Fruit fly (Drosophila melanogaster) whole organism: Measurements from ENCODE around the gene mio.

Source experiments
- CG8478 ChIP-seq: fragments of >200 bp; optimal IDR thresholded peaks from 2 replicates; lab custom pipeline; 2018; ENCODE audit warnings: inconsistent platforms
- Dll ChIP-seq: fragments of >200 bp; optimal IDR thresholded peaks from 2 replicates; lab custom pipeline; 2017
- usp ChIP-seq: fragments of >200 bp; optimal IDR thresholded peaks from 2 replicates; lab custom pipeline; 2017; ENCODE audit warnings: missing biosample characterization, missing genetic modification characterization, mixed read lengths

dm6 chr2L:2177969-2178809 lies 38.9 kb upstream of the mio start, which contains the start of gene aop:
- TF ChIP-seq usp (GFP tag; lab: Kevin White, UChicago) (no peak), Dll (lab: Kevin White, UChicago) (no peak), CG8478 (lab: Kevin White, UChicago) (no peak)
